Fruit fly (Drosophila melanogaster) whole organism, embryonic: ENCODE measurements around the gene Lim1.

Source experiments
- Aef1 ChIP-seq: fragments of 200-800 bp; sonication (Bioruptor generic); IDR thresholded peaks from 3 replicates; pipeline ENCODE4 v1.3.6; 2022; ENCODE audit warnings: missing biosample characterization, missing genetic modification characterization
- Atf-2 ChIP-seq: fragments of 200-800 bp; sonication (Bioruptor generic); optimal IDR thresholded peaks from 2 replicates; lab custom pipeline; 2016; ENCODE audit warnings: missing biosample characterization, missing genetic modification characterization
- Atf6 ChIP-seq: fragments of 200-800 bp; sonication (Bioruptor generic); IDR thresholded peaks from 2 replicates; pipeline ENCODE4 v1.3.6; 2022; ENCODE audit warnings: missing biosample characterization, missing genetic modification characterization
- CG10209 ChIP-seq: fragments of 200-800 bp; sonication (Bioruptor generic); optimal IDR thresholded peaks from 3 replicates; lab custom pipeline; 2017; ENCODE audit warnings: missing biosample characterization, mild to moderate bottlenecking, missing genetic modification characterization, missing genetic modification reagents
- CG11504 ChIP-seq: fragments of 200-800 bp; sonication (Bioruptor generic); optimal IDR thresholded peaks from 3 replicates; lab custom pipeline; 2019; ENCODE audit warnings: missing biosample characterization, mild to moderate bottlenecking, missing genetic modification characterization, moderate library complexity
- CG12299 ChIP-seq: fragments of 200-800 bp; sonication (Bioruptor generic); optimal IDR thresholded peaks from 2 replicates; lab custom pipeline; 2018; ENCODE audit warnings: missing biosample characterization, mild to moderate bottlenecking, missing genetic modification characterization
- CG13624 ChIP-seq: fragments of 200-800 bp; sonication (Bioruptor generic); optimal IDR thresholded peaks from 2 replicates; lab custom pipeline; 2016; ENCODE audit warnings: missing biosample characterization, missing genetic modification characterization
- CG15696 ChIP-seq: fragments of 200-800 bp; sonication (Bioruptor generic); optimal IDR thresholded peaks from 2 replicates; lab custom pipeline; 2019; ENCODE audit warnings: missing biosample characterization, mild to moderate bottlenecking, missing genetic modification characterization, moderate library complexity
- CG1647 ChIP-seq: fragments of 200-800 bp; sonication (Bioruptor generic); optimal IDR thresholded peaks from 3 replicates; lab custom pipeline; 2016; ENCODE audit warnings: missing biosample characterization, missing genetic modification characterization
- CG33213 ChIP-seq: fragments of 200-800 bp; sonication (Bioruptor generic); optimal IDR thresholded peaks from 3 replicates; lab custom pipeline; 2016; ENCODE audit warnings: missing biosample characterization, missing genetic modification characterization
- CG33557 ChIP-seq: fragments of 200-800 bp; sonication (Bioruptor generic); optimal IDR thresholded peaks from 2 replicates; lab custom pipeline; 2019; ENCODE audit warnings: missing biosample characterization, mild to moderate bottlenecking, missing genetic modification characterization, moderate library complexity
- CG3726 ChIP-seq: fragments of 200-800 bp; sonication (Bioruptor generic); IDR thresholded peaks from 3 replicates; pipeline ENCODE4, ENCODE4 v1.3.6; 2022; ENCODE audit warnings: missing biosample characterization, missing genetic modification characterization
- CG3838 ChIP-seq: fragments of 200-800 bp; sonication (Bioruptor generic); optimal IDR thresholded peaks from 3 replicates; lab custom pipeline; 2016; ENCODE audit warnings: missing biosample characterization, missing genetic modification characterization
- CG6254 ChIP-seq: fragments of 200-800 bp; sonication (Bioruptor generic); optimal IDR thresholded peaks from 3 replicates; lab custom pipeline; 2017; ENCODE audit warnings: mild to moderate bottlenecking, missing biosample characterization, missing genetic modification reagents, missing genetic modification characterization
- CG6654 ChIP-seq: fragments of 200-800 bp; sonication (Bioruptor generic); optimal IDR thresholded peaks from 2 replicates; lab custom pipeline; 2017; ENCODE audit warnings: missing biosample characterization, mild to moderate bottlenecking, missing genetic modification characterization
- CG8924 ChIP-seq: fragments of 200-800 bp; optimal IDR thresholded peaks from 3 replicates; lab custom pipeline; 2019; ENCODE audit warnings: missing biosample characterization, mild to moderate bottlenecking, missing genetic modification characterization, moderate library complexity
- CG9609 ChIP-seq: fragments of 200-800 bp; sonication (Bioruptor generic); optimal IDR thresholded peaks from 3 replicates; lab custom pipeline; 2016; ENCODE audit warnings: missing biosample characterization, missing genetic modification characterization
- CoRest ChIP-seq: fragments of 200-800 bp; sonication (Bioruptor generic); optimal IDR thresholded peaks from 3 replicates; lab custom pipeline; 2018; ENCODE audit warnings: missing biosample characterization, mild to moderate bottlenecking, missing genetic modification characterization, moderate library complexity
- Dbx ChIP-seq: fragments of 200-800 bp; sonication (Bioruptor generic); IDR thresholded peaks from 3 replicates; pipeline ENCODE4 v1.3.6; 2022; ENCODE audit warnings: missing biosample characterization, missing genetic modification characterization
- Dip2 ChIP-seq: fragments of 200-800 bp; sonication (Bioruptor generic); IDR thresholded peaks from 2 replicates; pipeline ENCODE4 v1.3.6; 2022; ENCODE audit warnings: missing biosample characterization, missing genetic modification characterization
- Doc3 ChIP-seq: fragments of 200-800 bp; sonication (Bioruptor generic); IDR thresholded peaks from 3 replicates; pipeline ENCODE4 v1.3.6; 2022; ENCODE audit warnings: missing biosample characterization, missing genetic modification characterization; ENCODE audit not compliant: partially characterized antibody
- ERR ChIP-seq: fragments of 200-800 bp; sonication (Bioruptor generic); optimal IDR thresholded peaks from 2 replicates; lab custom pipeline; 2016; ENCODE audit warnings: missing biosample characterization, missing genetic modification characterization
- Ets97D ChIP-seq: fragments of 200-800 bp; sonication (Bioruptor generic); optimal IDR thresholded peaks from 3 replicates; lab custom pipeline; 2016; ENCODE audit warnings: missing biosample characterization, missing genetic modification characterization
- Fer1 ChIP-seq: fragments of 200-800 bp; sonication (Bioruptor generic); optimal IDR thresholded peaks from 2 replicates; lab custom pipeline; 2017; ENCODE audit warnings: missing biosample characterization, mild to moderate bottlenecking, missing genetic modification characterization
- Hand ChIP-seq: fragments of 200-800 bp; sonication (Bioruptor generic); optimal IDR thresholded peaks from 2 replicates; lab custom pipeline; 2017; ENCODE audit warnings: mild to moderate bottlenecking, missing biosample characterization, missing genetic modification reagents, missing genetic modification characterization
- Med ChIP-seq: fragments of 200-800 bp; sonication (Bioruptor generic); peaks from one replicate; lab custom pipeline; 2016; ENCODE audit warnings: missing biosample characterization, missing genetic modification characterization, mild to moderate bottlenecking, inconsistent platforms, moderate library complexity
- Mrtf ChIP-seq: fragments of 200-800 bp; sonication (Bioruptor generic); IDR thresholded peaks from 3 replicates; pipeline ENCODE4 v1.3.6; 2022; ENCODE audit warnings: missing biosample characterization, missing genetic modification characterization
- Myb ChIP-seq: fragments of 200-800 bp; sonication (Bioruptor generic); optimal IDR thresholded peaks from 2 replicates; lab custom pipeline; 2016; ENCODE audit warnings: missing biosample characterization, missing genetic modification characterization
- Rfx ChIP-seq: fragments of 200-800 bp; sonication (Bioruptor generic); IDR thresholded peaks from 2 replicates; pipeline ENCODE4 v1.3.6; 2022; ENCODE audit warnings: missing biosample characterization, missing genetic modification characterization
- Side ChIP-seq: fragments of 200-800 bp; sonication (Bioruptor generic); optimal IDR thresholded peaks from 2 replicates; lab custom pipeline; 2016; ENCODE audit warnings: missing biosample characterization, missing genetic modification characterization
- Six4 ChIP-seq: fragments of 200-800 bp; sonication (Bioruptor generic); optimal IDR thresholded peaks from 2 replicates; lab custom pipeline; 2016; ENCODE audit warnings: missing biosample characterization, missing genetic modification characterization
- Spps ChIP-seq: fragments of 200-800 bp; sonication (Bioruptor generic); optimal IDR thresholded peaks from 2 replicates; lab custom pipeline; 2018; ENCODE audit warnings: missing biosample characterization, mild to moderate bottlenecking, missing genetic modification characterization
- Xrp1 ChIP-seq: fragments of 200-800 bp; sonication (Bioruptor generic); IDR thresholded peaks from 2 replicates; pipeline ENCODE4 v1.3.6; 2022; ENCODE audit warnings: missing biosample characterization, missing genetic modification characterization
- YL-1 ChIP-seq: fragments of 200-800 bp; sonication (Bioruptor generic); optimal IDR thresholded peaks from 3 replicates; lab custom pipeline; 2017; ENCODE audit warnings: missing biosample characterization, mild to moderate bottlenecking, missing genetic modification characterization
- ac ChIP-seq: fragments of 200-800 bp; sonication (Bioruptor generic); optimal IDR thresholded peaks from 3 replicates; lab custom pipeline; 2017; ENCODE audit warnings: missing biosample characterization, mild to moderate bottlenecking, missing genetic modification characterization
- ap ChIP-seq: fragments of 200-800 bp; sonication (Bioruptor generic); IDR thresholded peaks from 2 replicates; pipeline ENCODE4 v1.3.6; 2022; ENCODE audit warnings: missing biosample characterization, missing genetic modification characterization
- ash1 ChIP-seq: fragments of 200-800 bp; sonication (Bioruptor generic); optimal IDR thresholded peaks from 2 replicates; lab custom pipeline; 2018; ENCODE audit warnings: missing biosample characterization, mild to moderate bottlenecking, missing genetic modification characterization
- fd3F ChIP-seq: fragments of 200-800 bp; sonication (Bioruptor generic); optimal IDR thresholded peaks from 2 replicates; lab custom pipeline; 2018; ENCODE audit warnings: missing biosample characterization, mild to moderate bottlenecking, missing genetic modification characterization, moderate library complexity
- hth ChIP-seq: fragments of >200 bp; optimal IDR thresholded peaks from 2 replicates; lab custom pipeline; 2017; ENCODE audit warnings: inconsistent platforms
- kni ChIP-seq: fragments of 200-800 bp; sonication (Bioruptor generic); optimal IDR thresholded peaks from 3 replicates; lab custom pipeline; 2017; ENCODE audit warnings: mild to moderate bottlenecking, missing biosample characterization, missing genetic modification reagents, missing genetic modification characterization
- lab ChIP-seq: fragments of 200-800 bp; sonication (Bioruptor generic); optimal IDR thresholded peaks from 3 replicates; lab custom pipeline; 2017; ENCODE audit warnings: missing biosample characterization, missing genetic modification characterization, mild to moderate bottlenecking, moderate library complexity, missing genetic modification reagents
- mam ChIP-seq: fragments of 200-800 bp; sonication (Bioruptor generic); optimal IDR thresholded peaks from 3 replicates; lab custom pipeline; 2016; ENCODE audit warnings: missing biosample characterization, missing genetic modification characterization
- mirr ChIP-seq: fragments of 200-800 bp; sonication (Bioruptor generic); optimal IDR thresholded peaks from 3 replicates; lab custom pipeline; 2018; ENCODE audit warnings: missing biosample characterization, mild to moderate bottlenecking, missing genetic modification characterization
- p53 ChIP-seq: fragments of 200-800 bp; sonication (Bioruptor generic); optimal IDR thresholded peaks from 2 replicates; lab custom pipeline; 2016; ENCODE audit warnings: missing biosample characterization, missing genetic modification characterization
- phol ChIP-seq: fragments of 200-800 bp; sonication (Bioruptor generic); optimal IDR thresholded peaks from 3 replicates; lab custom pipeline; 2018; ENCODE audit warnings: missing biosample characterization, mild to moderate bottlenecking, missing genetic modification characterization, moderate library complexity
- prd ChIP-seq, 3 experiments: fragments of >200 bp in 2 of 3; fragments of 200-800 bp in 1 of 3; sonication (Bioruptor generic) in 1 of 3; optimal IDR thresholded peaks in 2 of 3; IDR thresholded peaks in 1 of 3; 2 replicates in 2 of 3; 3 replicates in 1 of 3; pipeline versions ENCODE4 v1.3.6 to Lab custom; 2017 to 2022; ENCODE audit warnings: missing biosample characterization in 1 of 3, missing genetic modification characterization in 1 of 3
- sens ChIP-seq: fragments of 200-800 bp; sonication (Bioruptor generic); peaks from one replicate; lab custom pipeline; 2016; ENCODE audit warnings: missing biosample characterization, missing genetic modification characterization
- slbo ChIP-seq: fragments of 200-800 bp; sonication (Bioruptor generic); IDR thresholded peaks from 2 replicates; pipeline ENCODE4 v1.3.6; 2022; ENCODE audit warnings: missing biosample characterization, missing genetic modification characterization
- slou ChIP-seq: fragments of 200-800 bp; sonication (Bioruptor generic); optimal IDR thresholded peaks from 3 replicates; lab custom pipeline; 2016; ENCODE audit warnings: missing biosample characterization, missing genetic modification characterization
- sug ChIP-seq: fragments of 200-800 bp; optimal IDR thresholded peaks from 2 replicates; lab custom pipeline; 2019; ENCODE audit warnings: missing biosample characterization, mild to moderate bottlenecking, missing genetic modification characterization, moderate library complexity
- tin ChIP-seq: fragments of 200-800 bp; sonication (Bioruptor generic); optimal IDR thresholded peaks from 3 replicates; lab custom pipeline; 2016; ENCODE audit warnings: missing biosample characterization, missing genetic modification characterization

Gene Lim1

DNA sequence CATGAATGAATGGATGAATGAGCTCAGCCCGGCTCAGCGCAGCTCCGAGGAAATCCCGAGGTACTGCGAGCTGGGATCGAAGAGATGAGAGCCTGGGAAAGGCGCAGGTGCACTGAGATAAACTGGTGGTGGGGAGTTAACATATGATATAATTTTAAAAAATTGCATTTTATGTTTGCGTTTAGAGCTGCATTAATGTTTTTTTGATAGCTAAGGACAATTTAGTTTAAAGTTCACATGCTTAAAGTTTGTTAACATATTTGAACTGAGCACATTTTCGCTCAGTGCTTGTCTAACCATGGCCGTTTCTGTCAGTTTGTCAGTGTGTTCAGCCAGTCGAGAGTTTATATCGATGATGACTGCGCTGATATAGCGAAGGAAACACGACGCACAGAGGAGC lies 75.3 kb downstream of the Lim1 start (continued):
- TF ChIP-seq Dip2 (no peak), Atf-2 (GFP tag; lab: Kevin White, UChicago) (no peak), Hand (GFP tag; lab: Kevin White, UChicago) (no peak), tin (no peak), Dbx (GFP tag; lab: Robert Waterston, UW) (0 out of 3 replicates have a peak, but pooled peaks have one; percentile 23), CG33557 (GFP tag; lab: Kevin White, UChicago) (no peak), fd3F (no peak), CG6654 (GFP tag; lab: Kevin White, UChicago) (no peak), Six4 (GFP tag; lab: Kevin White, UChicago) (no peak), Side (GFP tag; lab: Kevin White, UChicago) (no peak), kni (GFP tag; lab: Kevin White, UChicago) (no peak), mam (GFP tag; lab: Kevin White, UChicago) (peak; percentile 23), CG3838 (GFP tag; lab: Kevin White, UChicago) (no peak), slbo (GFP tag; lab: Robert Waterston, UW) (0 out of 2 replicates have a peak, but pooled peaks have one; percentile 19), CG33213 (GFP tag; lab: Kevin White, UChicago) (no peak), CG12299 (tag; lab: Kevin White, UChicago) (no peak), lab (peak; percentile 25), CG9609 (GFP tag; lab: Kevin White, UChicago) (no peak), sug (no peak), ap (no peak), sens (GFP tag; lab: Kevin White, UChicago) (peak; percentile 68), ac (GFP tag; lab: Kevin White, UChicago) (no peak), mirr (GFP tag; lab: Kevin White, UChicago) (no peak), YL-1 (GFP tag; lab: Kevin White, UChicago) (no peak), Mrtf (GFP tag; lab: Robert Waterston, UW) (no peak), CG3726 (GFP tag; lab: Robert Waterston, UW) (no peak), slou (GFP tag; lab: Kevin White, UChicago) (no peak), CG1647 (GFP tag; lab: Kevin White, UChicago) (no peak), ERR (no peak), CG11504 (peak; percentile 49), Doc3 (GFP tag; lab: Robert Waterston, UW) (no peak), CG6254 (GFP tag; lab: Kevin White, UChicago) (no peak), Spps (no peak), Rfx (GFP tag; lab: Robert Waterston, UW) (0 out of 2 replicates have a peak, but pooled peaks have one; percentile 38), CG8924 (no peak), Fer1 (peak; percentile 33), Aef1 (GFP tag; lab: Robert Waterston, UW) (no peak), p53 (GFP tag; lab: Kevin White, UChicago) (no peak), hth (lab: Kevin White, UChicago) (no peak), prd (optimal IDR thresholded peaks at IDR 0.05; lab: Kevin White, UChicago) (no peak), prd (GFP tag; IDR thresholded peaks at IDR 0.05; lab: Robert Waterston, UW) (peak; percentile 41; the same call in 2 of the 3 replicates), Ets97D (no peak), Xrp1 (peak; percentile 23; the same call in 1 of the 2 replicates), CG15696 (tag; lab: Kevin White, UChicago) (peak; percentile 14), Med (peak; percentile 40), CG13624 (no peak), Atf6 (GFP tag; lab: Robert Waterston, UW) (no peak), CG10209 (GFP tag; lab: Kevin White, UChicago) (peak; percentile 3), phol (tag; lab: Kevin White, UChicago) (peak; percentile 4), ash1 (GFP tag; lab: Kevin White, UChicago) (no peak), CoRest (no peak), Myb (no peak)
